Worm (Caenorhabditis elegans): ENCODE data around the gene B0252.3.

DNA sequence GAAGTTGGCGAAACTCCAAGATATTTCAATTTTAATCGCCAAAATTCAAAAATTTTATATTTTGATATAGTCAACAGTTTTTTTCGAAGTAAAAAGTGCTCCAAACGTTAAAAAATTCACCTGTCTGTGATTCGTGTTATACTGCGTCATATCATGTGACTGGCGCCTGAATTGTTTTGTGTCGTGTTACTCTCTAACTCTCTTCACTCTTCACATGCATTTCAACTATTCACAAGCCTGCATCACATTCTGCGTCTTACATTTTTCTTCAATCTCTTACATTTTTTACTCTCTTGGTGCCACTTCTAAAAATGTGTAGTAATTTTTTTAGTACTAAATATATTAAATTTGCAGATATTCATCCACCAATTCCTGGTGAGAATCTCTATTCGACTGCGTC, 20.9 kb upstream of the B0252.3 start, which contains the start of gene flcn-1:
- TF ChIP-seq W03F9.2 (tag; optimal IDR thresholded peaks at IDR 0.05) = no peak
- TF ChIP-seq him-1 (tag; optimal IDR thresholded peaks at IDR 0.05) = no peak
- no peak for TF ChIP-seq dao-5 (tag; optimal IDR thresholded peaks at IDR 0.05)
